Worm (Caenorhabditis elegans): ENCODE data around the gene T08G2.2.

The T08G2.2 gene

DNA sequence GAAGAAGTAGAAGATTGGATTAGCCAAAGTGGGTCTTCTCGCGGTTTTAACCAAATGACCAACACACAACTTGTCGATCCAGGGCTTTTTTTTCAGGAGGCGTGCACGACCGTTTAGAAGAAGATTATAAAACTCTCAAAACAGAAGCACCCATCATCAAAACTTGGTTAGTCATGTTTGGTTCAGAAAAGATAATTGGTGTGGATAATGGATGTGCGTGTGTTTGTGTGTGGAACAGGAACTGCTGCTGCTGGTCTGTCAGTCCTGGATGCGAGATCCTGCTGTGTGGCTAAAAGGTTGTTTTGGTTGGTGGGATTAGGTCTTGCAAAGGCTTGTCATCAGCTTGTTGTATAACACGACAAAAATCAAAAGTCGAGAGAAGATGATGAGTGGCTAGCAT, 5.8 kb downstream of the T08G2.2 start:
- TF ChIP-seq dox-1 (GFP tag; IDR thresholded peaks at IDR 0.05): no peak
- TF ChIP-seq ccch-3 (GFP tag; optimal IDR thresholded peaks at IDR 0.05): no peak
- no peak for TF ChIP-seq hmg-20 (GFP tag; IDR thresholded peaks at IDR 0.05)
- TF ChIP-seq nhr-90 (tag; optimal IDR thresholded peaks at IDR 0.05): no peak
- TF ChIP-seq cebp-1 (GFP tag; IDR thresholded peaks at IDR 0.05): no peak
- no peak for TF ChIP-seq cebp-1 (tag; optimal IDR thresholded peaks at IDR 0.05)
- no peak for TF ChIP-seq D2030.7 (GFP tag; IDR thresholded peaks at IDR 0.05)
- no peak for TF ChIP-seq Y95B8A.8 (GFP tag; IDR thresholded peaks at IDR 0.05)
- no peak for TF ChIP-seq Y67H2A.10 (GFP tag; conservative IDR thresholded peaks at IDR 0.05)
- no peak for TF ChIP-seq egl-44 (GFP tag; IDR thresholded peaks at IDR 0.05)
- no peak for TF ChIP-seq T26A5.8 (tag; optimal IDR thresholded peaks at IDR 0.05)
- TF ChIP-seq lag-1 (GFP tag; IDR thresholded peaks at IDR 0.05): no peak
- TF ChIP-seq rcor-1 (GFP tag; IDR thresholded peaks at IDR 0.05): no peak
- TF ChIP-seq unc-130 (GFP tag; optimal IDR thresholded peaks at IDR 0.05): no peak
- TF ChIP-seq ceh-79 (tag; optimal IDR thresholded peaks at IDR 0.05): no peak
- TF ChIP-seq athp-1 (tag; optimal IDR thresholded peaks at IDR 0.05): no peak
- no peak for TF ChIP-seq him-1 (tag; optimal IDR thresholded peaks at IDR 0.05)
- TF ChIP-seq efl-1 (GFP tag; optimal IDR thresholded peaks at IDR 0.05): no peak

DNA sequence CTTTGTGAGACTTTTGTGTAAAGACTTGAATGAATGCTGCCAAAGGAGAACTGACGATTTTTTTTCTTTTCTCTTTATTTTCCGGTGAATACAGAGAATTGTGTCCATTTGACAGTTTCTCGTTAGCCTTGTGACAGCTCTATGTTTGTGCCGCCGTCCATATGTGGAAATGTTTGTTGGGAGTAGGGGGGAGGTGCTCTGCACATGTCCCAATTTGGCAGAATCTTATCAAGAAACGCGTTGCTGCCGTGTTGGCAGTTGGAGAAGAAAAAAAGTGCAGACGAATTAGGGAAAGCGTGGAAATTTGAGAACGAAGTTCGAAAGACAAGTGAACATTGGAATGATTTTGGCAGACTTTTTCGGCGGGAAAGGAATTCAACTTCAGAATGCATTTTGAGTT, 11.3 kb downstream of the T08G2.2 start:
- TF ChIP-seq pbrm-1 (GFP tag; IDR thresholded peaks at IDR 0.05) (no peak), ets-4 (GFP tag; optimal IDR thresholded peaks at IDR 0.05) (peak; percentile 31), Y56A3A.18 (GFP tag; IDR thresholded peaks at IDR 0.05) (0 out of 2 replicates have a peak, but pooled peaks have one; percentile 26), B0336.3 (GFP tag; IDR thresholded peaks at IDR 0.05) (no peak), lsy-27 (tag; optimal IDR thresholded peaks at IDR 0.05; ENCODE audit: borderline replicate concordance, insufficient read depth) (no peak), cebp-1 (GFP tag; IDR thresholded peaks at IDR 0.05) (0 out of 2 replicates have a peak, but pooled peaks have one; percentile 14), cebp-1 (tag; optimal IDR thresholded peaks at IDR 0.05) (no peak), let-607 (tag; optimal IDR thresholded peaks at IDR 0.05) (peak; percentile 94 to 97), nhr-90 (tag; optimal IDR thresholded peaks at IDR 0.05) (peak; percentile 26), egrh-3 (GFP tag; IDR thresholded peaks at IDR 0.05) (0 out of 2 replicates have a peak, but pooled peaks have one; percentile 25), dox-1 (GFP tag; IDR thresholded peaks at IDR 0.05) (peak; percentile 84), K11D2.4 (GFP tag; IDR thresholded peaks at IDR 0.05) (0 out of 2 replicates have a peak, but pooled peaks have one; percentile 30), B0035.1 (tag; optimal IDR thresholded peaks at IDR 0.05) (no peak), nhr-80 (tag; optimal IDR thresholded peaks at IDR 0.05) (peak; percentile 97)

DNA sequence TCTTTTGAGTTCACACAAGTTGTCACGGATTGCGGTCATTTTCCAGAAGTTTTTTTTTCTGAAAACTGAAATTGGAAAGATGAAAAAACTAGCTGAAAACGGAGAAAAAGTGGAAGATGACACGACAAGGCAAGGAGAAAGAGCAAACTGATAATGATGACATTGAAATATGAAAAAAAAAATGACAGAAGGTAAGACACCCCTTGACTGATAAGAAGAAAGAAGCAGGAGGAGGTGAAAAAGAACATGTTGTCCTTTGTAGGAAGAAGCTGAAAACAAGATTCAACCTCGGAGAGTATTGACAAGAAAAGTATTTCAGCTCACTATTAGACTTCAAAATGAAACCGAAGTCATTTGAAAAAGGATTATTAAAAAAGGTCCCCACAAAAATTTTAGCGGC, 14.1 kb downstream of the T08G2.2 start, which contains the start of gene B0302.5:
Gene B0302.5, minus strand, starts transcription at position 58 of the 400 bp plus-strand sequence.
- TF ChIP-seq nhr-80 (tag; optimal IDR thresholded peaks at IDR 0.05): peak; percentile 84
- no peak for TF ChIP-seq unc-62 (GFP tag; optimal IDR thresholded peaks at IDR 0.05)
- no peak for TF ChIP-seq tbx-9 (tag; optimal IDR thresholded peaks at IDR 0.05; ENCODE audit: borderline replicate concordance)
- TF ChIP-seq ama-1 (optimal IDR thresholded peaks at IDR 0.05): no peak
- no peak for TF ChIP-seq ama-1 (GFP tag; optimal IDR thresholded peaks at IDR 0.05)
- no peak for TF ChIP-seq nhr-179 (tag; optimal IDR thresholded peaks at IDR 0.05)
- TF ChIP-seq pha-4 (tag; optimal IDR thresholded peaks at IDR 0.05): no peak
- peak in 1 of 2 experiments; percentile 26 for TF ChIP-seq let-607 (tag; optimal IDR thresholded peaks at IDR 0.05)

DNA sequence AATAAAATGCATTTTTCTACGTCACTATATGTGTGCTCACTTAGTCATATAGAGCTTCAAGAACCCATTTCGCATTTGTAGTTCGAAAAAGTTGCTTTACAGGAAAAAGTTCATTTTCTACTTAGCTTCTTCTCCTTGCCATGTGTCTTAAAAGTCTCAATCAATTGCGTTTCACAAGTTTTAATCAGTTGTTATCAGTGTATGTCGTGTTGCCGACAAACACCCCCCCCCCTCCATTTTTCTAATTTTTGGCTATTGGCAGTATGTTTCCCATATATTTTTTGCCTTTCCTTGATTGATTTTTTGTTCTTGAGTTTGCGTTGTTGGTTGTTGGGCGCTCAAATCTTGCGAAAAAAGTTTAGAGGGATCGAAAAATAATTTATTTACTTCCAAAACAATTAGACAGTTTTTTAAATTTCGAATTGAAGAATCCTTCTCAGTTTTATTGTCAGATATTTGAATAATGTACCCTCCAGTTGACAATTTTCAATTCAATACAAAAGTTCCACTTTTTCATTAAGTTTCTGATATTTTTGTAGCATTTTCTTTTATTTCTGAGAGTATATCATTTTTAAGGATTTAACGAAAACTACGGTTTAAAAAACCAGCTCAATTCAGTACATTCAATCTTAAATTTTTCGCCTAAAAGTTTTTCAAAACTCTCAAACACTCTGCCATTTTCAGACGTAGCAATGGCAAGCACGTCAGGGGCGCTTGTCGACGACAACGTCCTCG, 23.3 kb downstream of the T08G2.2 start, which contains the start of gene sid-3:
Gene sid-3, plus strand, starts transcription at position 685 of the 735 bp plus-strand sequence.
- no peak for TF ChIP-seq cebp-1 (GFP tag; IDR thresholded peaks at IDR 0.05)
- TF ChIP-seq cebp-1 (tag; optimal IDR thresholded peaks at IDR 0.05): peak; percentile 16
- TF ChIP-seq nhr-80 (tag; optimal IDR thresholded peaks at IDR 0.05): peak; percentile 89
- no peak for TF ChIP-seq snpc-1.3 (tag; optimal IDR thresholded peaks at IDR 0.05; ENCODE audit: insufficient read depth)
- TF ChIP-seq dox-1 (GFP tag; IDR thresholded peaks at IDR 0.05): peak; percentile 42; the same call in 1 of the 2 replicates
- TF ChIP-seq efl-1 (GFP tag; optimal IDR thresholded peaks at IDR 0.05): no peak
- no peak for TF ChIP-seq snpc-4 (GFP tag; optimal IDR thresholded peaks at IDR 0.05)
- peak in 1 of 4 experiments; percentile 3 for TF ChIP-seq snpc-4 (tag; optimal IDR thresholded peaks at IDR 0.05)
